Worm (Caenorhabditis elegans): ENCODE data around the gene acbp-4.

DNA sequence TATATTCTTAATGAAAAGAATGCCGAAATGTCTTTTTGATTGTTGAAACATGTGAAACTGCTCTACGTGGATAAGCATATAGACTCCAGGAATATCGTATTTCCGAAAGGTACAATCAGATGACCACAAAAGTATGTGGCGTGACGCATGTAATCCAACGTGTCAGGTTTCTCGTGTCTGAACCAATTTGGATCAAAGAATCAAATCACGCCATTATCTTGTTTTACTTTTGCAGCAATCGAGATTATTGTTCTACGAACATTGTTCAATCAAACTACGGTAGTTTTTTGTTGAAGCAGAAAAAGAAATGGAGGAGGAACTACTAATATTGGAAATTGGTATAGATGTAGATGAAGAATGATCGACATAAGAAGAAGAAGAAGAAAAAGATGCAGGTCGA, 35.2 kb downstream of the acbp-4 start:
- TF ChIP-seq fos-1 (tag; optimal IDR thresholded peaks at IDR 0.05) (no peak), mdl-1 (tag; optimal IDR thresholded peaks at IDR 0.05) (no peak), sem-4 (tag; optimal IDR thresholded peaks at IDR 0.05) (no peak), nhr-11 (tag; optimal IDR thresholded peaks at IDR 0.05) (no peak), blmp-1 (tag; optimal IDR thresholded peaks at IDR 0.05; ENCODE audit: insufficient read depth) (no peak), nhr-237 (tag; optimal IDR thresholded peaks at IDR 0.05) (no peak), elt-1 (tag; optimal IDR thresholded peaks at IDR 0.05) (no peak), ZK546.5 (tag; optimal IDR thresholded peaks at IDR 0.05) (no peak), dmd-4 (tag; optimal IDR thresholded peaks at IDR 0.05) (no peak), nhr-25 (tag; optimal IDR thresholded peaks at IDR 0.05) (no peak), nhr-129 (tag; optimal IDR thresholded peaks at IDR 0.05) (peak; percentile 19), sma-3 (GFP tag; optimal IDR thresholded peaks at IDR 0.05) (no peak), ztf-11 (tag; optimal IDR thresholded peaks at IDR 0.05) (no peak)

Data from whole organism, L2 larva.